Worm (Caenorhabditis elegans) whole organism, L1 larva: Measurements from ENCODE around the gene fdgt-1.
A peak's percentile ranks its signal among the peaks of the same experiment; 100 is the strongest.

Source experiments
- ceh-82 ChIP-seq, 3 experiments: fragments of 150-350 bp in 1 of 3; sonication (generic microtip) in 2 of 3; optimal IDR thresholded peaks; 2 replicates each; lab custom pipeline; 2014 to 2017; ENCODE audit warnings: missing biosample characterization in 3 of 3, missing genetic modification characterization in 3 of 3
- egl-13 ChIP-seq: sonication (generic microtip); optimal IDR thresholded peaks from 2 replicates; lab custom pipeline; 2016; ENCODE audit warnings: missing genotype, missing genetic modification reagents, missing genetic modification characterization, missing compliant biosample characterization
- fos-1 ChIP-seq: fragments of 150-350 bp; optimal IDR thresholded peaks from 2 replicates; lab custom pipeline; 2014; ENCODE audit warnings: missing biosample characterization, missing genetic modification characterization
- lin-15B ChIP-seq: fragments of 150-350 bp; sonication (generic microtip); optimal IDR thresholded peaks from 3 replicates; lab custom pipeline; 2014; ENCODE audit warnings: missing biosample characterization, missing genetic modification characterization
- lin-39 ChIP-seq: fragments of 150-350 bp; optimal IDR thresholded peaks from 2 replicates; lab custom pipeline; 2014; ENCODE audit warnings: missing biosample characterization, missing genetic modification reagents, missing genetic modification characterization
- mdl-1 ChIP-seq, 2 experiments: fragments of 150-350 bp; optimal IDR thresholded peaks; 2 replicates each; lab custom pipeline; 2014 to 2017; ENCODE audit warnings: missing biosample characterization in 2 of 2, missing genetic modification characterization in 2 of 2, inconsistent platforms in 1 of 2
- nhr-237 ChIP-seq: fragments of 150-350 bp; optimal IDR thresholded peaks from 2 replicates; lab custom pipeline; 2014; ENCODE audit warnings: missing biosample characterization, missing genetic modification characterization
- nhr-84 ChIP-seq: sonication (generic microtip); optimal IDR thresholded peaks from 2 replicates; lab custom pipeline; 2017; ENCODE audit warnings: missing biosample characterization, missing genetic modification characterization
- snpc-4 ChIP-seq: fragments of 150-350 bp; optimal IDR thresholded peaks from 2 replicates; lab custom pipeline; 2014; ENCODE audit warnings: missing biosample characterization, missing genetic modification characterization
- sptf-1 ChIP-seq: fragments of 150-350 bp; optimal IDR thresholded peaks from 2 replicates; lab custom pipeline; 2014; ENCODE audit warnings: missing biosample characterization, missing genetic modification characterization
- tlp-1 ChIP-seq: fragments of 150-350 bp; optimal IDR thresholded peaks from 2 replicates; lab custom pipeline; 2014; ENCODE audit warnings: missing biosample characterization, missing genetic modification characterization
- unc-130 ChIP-seq: fragments of 150-350 bp; optimal IDR thresholded peaks from 2 replicates; lab custom pipeline; 2017; ENCODE audit warnings: missing biosample characterization, missing genetic modification characterization, inconsistent platforms
- unc-62 ChIP-seq: fragments of 150-350 bp; optimal IDR thresholded peaks from 2 replicates; lab custom pipeline; 2014; ENCODE audit warnings: missing biosample characterization, missing genetic modification reagents, missing genetic modification characterization
- ztf-4 ChIP-seq: fragments of 150-350 bp; optimal IDR thresholded peaks from 2 replicates; lab custom pipeline; 2014; ENCODE audit warnings: missing biosample characterization, missing genetic modification characterization

ce11 chrII:1503663-1504062, 703 bp upstream of the fdgt-1 start:
- TF ChIP-seq lin-39 (tag; lab: Kevin White, UChicago) (no peak), egl-13 (no peak), nhr-84 (no peak), unc-130 (tag; lab: Kevin White, UChicago) (no peak), mdl-1 (tag; optimal IDR thresholded peaks at IDR 0.05; lab: Kevin White, UChicago) (no peak), nhr-237 (tag; lab: Kevin White, UChicago) (no peak), unc-62 (GFP tag; lab: Kevin White, UChicago) (no peak), tlp-1 (tag; lab: Kevin White, UChicago) (peak; percentile 13), ceh-82 (tag; optimal IDR thresholded peaks at IDR 0.05; lab: Kevin White, UChicago) (no peak), ztf-4 (tag; lab: Kevin White, UChicago) (no peak), lin-15B (tag; lab: Kevin White, UChicago) (no peak), sptf-1 (tag; lab: Kevin White, UChicago) (no peak), snpc-4 (tag; lab: Kevin White, UChicago) (no peak), fos-1 (no peak)
